Worm (Caenorhabditis elegans): ENCODE results near the gene F49C12.2.

DNA sequence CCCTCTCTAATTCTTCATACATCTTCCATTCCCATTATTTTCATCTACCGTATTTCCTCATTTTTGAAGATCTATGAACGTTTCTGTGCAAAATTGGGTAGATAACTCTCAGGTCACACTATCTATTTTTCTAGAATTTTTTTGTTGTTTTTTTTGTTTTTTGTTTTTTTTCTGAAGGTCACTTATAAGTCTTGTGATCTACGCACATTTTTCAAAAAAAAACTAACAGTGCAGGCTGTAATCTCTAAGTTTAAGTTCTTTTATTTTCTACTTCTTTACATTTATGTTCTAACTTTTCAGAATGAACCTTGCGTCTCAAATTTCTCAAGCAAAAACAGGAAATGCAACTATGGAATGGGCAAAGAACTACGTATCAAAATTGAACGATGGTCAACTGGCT lies 29.2 kb downstream of the F49C12.2 start, which contains the start of gene flh-3:
- TF ChIP-seq pbrm-1 (GFP tag; IDR thresholded peaks at IDR 0.05) = no peak
- TF ChIP-seq F49E8.2 (tag; optimal IDR thresholded peaks at IDR 0.05; ENCODE audit: insufficient read depth) = no peak
- no peak for TF ChIP-seq lin-54 (GFP tag; optimal IDR thresholded peaks at IDR 0.05)
- no peak for TF ChIP-seq lag-1 (GFP tag; IDR thresholded peaks at IDR 0.05)
- TF ChIP-seq madf-8 (GFP tag; conservative IDR thresholded peaks at IDR 0.05) = no peak

All from whole organism, young adult.